Worm (Caenorhabditis elegans): Measurements from ENCODE around the gene srh-35.

- TF ChIP-seq aly-2 (tag; optimal IDR thresholded peaks at IDR 0.05) (no peak), fkh-10 (GFP tag; optimal IDR thresholded peaks at IDR 0.05) (no peak), vab-7 (GFP tag; IDR thresholded peaks at IDR 0.05) (no peak), lsy-2 (tag; optimal IDR thresholded peaks at IDR 0.05) (no peak), ztf-11 (tag; optimal IDR thresholded peaks at IDR 0.05) (no peak), unc-39 (tag; optimal IDR thresholded peaks at IDR 0.05) (no peak), egl-27 (tag; optimal IDR thresholded peaks at IDR 0.05) (no peak), skn-1 (tag; optimal IDR thresholded peaks at IDR 0.05) (no peak), snpc-1.2 (GFP tag; IDR thresholded peaks at IDR 0.05) (no peak), mxl-3 (GFP tag; optimal IDR thresholded peaks at IDR 0.05) (no peak), unc-62 (GFP tag; optimal IDR thresholded peaks at IDR 0.05 in 1 of 2) (no peak), unc-62 (tag; optimal IDR thresholded peaks at IDR 0.05) (no peak), nhr-237 (tag; optimal IDR thresholded peaks at IDR 0.05) (no peak), ceh-82 (tag; optimal IDR thresholded peaks at IDR 0.05) (no peak), nhr-48 (tag; optimal IDR thresholded peaks at IDR 0.05) (no peak)
Measured at ce11 chrV:484285-484890, 35.4 kb upstream of the srh-35 start, which contains the start of gene nhr-212.
